Fruit fly (Drosophila melanogaster) Kc167 (cell line): ENCODE data around the gene CrebA.

Experiments used
- Myc ChIP-seq: fragments of >200 bp; optimal IDR thresholded peaks from 2 replicates; lab custom pipeline; 2017; ENCODE audit warnings: missing external identifiers
- Sin3A ChIP-seq: fragments of >200 bp; optimal IDR thresholded peaks from 2 replicates; lab custom pipeline; 2018; ENCODE audit warnings: missing external identifiers
- h ChIP-seq: fragments of >200 bp; optimal IDR thresholded peaks from 3 replicates; lab custom pipeline; 2018; ENCODE audit warnings: missing external identifiers
- insv ChIP-seq: fragments of >200 bp; optimal IDR thresholded peaks from 3 replicates; lab custom pipeline; 2018; ENCODE audit warnings: missing external identifiers
- psq ChIP-seq: fragments of >200 bp; optimal IDR thresholded peaks from 2 replicates; lab custom pipeline; 2017; ENCODE audit warnings: missing external identifiers
- ttk ChIP-seq: sonication (Bioruptor generic); optimal IDR thresholded peaks from 2 replicates; lab custom pipeline; 2017; ENCODE audit warnings: missing external identifiers

The CrebA gene

DNA sequence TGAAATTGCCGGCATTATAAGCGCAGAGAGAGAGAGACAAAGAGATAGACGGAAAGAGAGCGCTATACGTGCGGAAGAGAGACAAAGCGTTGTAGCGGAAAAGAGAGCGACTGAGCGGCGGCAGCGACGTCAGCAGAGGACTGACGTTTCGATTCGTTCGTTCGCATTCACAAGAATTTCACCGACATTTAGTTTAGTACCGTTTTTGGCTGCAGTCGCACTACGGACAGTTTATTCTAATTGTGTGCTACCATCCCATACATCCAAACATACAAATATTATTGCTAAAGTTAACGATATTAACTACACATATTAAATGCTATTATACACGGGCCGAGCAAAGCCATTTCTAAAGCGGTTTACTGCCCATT, at the start of gene CrebA:
Gene CrebA, plus strand, starts transcription at position 168 of the 371 bp plus-strand sequence.
- no peak for TF ChIP-seq h (lab: Kevin White, UChicago)
- TF ChIP-seq ttk, result no peak
- no peak for TF ChIP-seq Myc
- TF ChIP-seq Sin3A (lab: Kevin White, UChicago), result no peak
- no peak for TF ChIP-seq psq (lab: Kevin White, UChicago)
- no peak for TF ChIP-seq insv (lab: Kevin White, UChicago)

DNA sequence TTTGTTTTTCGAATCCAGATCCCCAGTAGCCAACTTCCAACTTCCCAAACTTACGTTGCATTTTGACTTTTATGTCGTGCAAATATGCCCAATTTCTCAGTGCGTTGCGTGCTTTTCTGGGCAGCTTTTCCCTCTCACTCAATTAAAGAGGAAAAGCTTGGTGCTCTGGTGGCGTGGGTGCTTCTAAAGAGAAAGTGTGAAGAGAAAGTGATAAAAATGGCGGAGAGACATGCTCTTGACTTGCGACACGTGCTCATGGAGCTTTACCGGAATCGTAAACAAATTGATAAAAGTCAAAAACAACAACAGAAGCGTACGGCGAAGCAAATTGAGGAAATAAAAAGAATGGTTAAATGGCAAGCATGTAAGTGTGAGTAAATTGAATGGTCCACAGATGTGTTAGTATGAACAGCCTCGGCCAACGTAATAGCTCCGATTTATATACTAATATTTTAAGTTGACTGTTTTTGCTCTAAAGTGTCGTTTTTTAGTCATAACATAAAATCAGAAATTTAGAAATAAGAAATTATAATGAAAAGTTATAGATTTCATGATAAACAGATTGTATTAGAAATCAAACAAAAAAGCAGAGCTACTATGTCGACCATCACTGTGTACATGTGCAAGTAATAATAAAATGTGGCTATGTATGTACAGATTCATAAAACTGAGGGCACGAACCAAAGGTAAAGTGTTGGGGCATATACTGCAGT, 41.2 kb upstream of the CrebA start:
- TF ChIP-seq h (lab: Kevin White, UChicago), result no peak

DNA sequence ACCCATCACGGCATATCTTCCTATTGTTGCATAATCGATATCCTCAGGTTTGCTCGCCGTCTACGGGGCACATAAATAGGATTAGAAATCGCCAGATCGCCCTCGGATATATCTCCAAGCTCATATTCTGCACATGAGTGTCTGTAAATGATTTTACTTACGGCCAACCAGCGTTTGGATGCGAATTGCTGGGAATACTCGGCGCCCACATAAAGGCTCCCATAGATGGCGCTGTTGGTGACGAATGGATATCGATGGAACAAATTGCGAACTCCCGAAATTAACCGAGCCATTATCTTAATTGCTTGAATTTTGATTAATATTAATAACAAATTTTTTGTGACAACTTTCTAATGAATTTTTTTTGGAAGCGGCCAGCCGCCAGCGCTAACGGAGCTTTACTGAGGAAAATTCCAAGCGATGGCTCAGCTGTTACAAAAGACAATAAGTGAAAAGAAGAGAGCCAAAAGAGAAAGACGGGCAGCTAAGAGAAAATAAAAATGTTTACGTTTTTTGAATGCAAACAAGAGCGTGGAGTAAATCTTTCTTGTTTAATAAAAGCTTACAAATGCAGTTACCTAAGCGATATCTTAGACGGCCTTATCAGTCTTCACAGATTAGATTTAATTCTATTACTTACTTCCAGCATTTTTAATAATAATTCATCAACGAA, 40.5 kb upstream of the CrebA start:
- TF ChIP-seq ttk (no peak), Sin3A (lab: Kevin White, UChicago) (no peak), psq (lab: Kevin White, UChicago) (no peak), insv (lab: Kevin White, UChicago) (no peak), Myc (no peak)

DNA sequence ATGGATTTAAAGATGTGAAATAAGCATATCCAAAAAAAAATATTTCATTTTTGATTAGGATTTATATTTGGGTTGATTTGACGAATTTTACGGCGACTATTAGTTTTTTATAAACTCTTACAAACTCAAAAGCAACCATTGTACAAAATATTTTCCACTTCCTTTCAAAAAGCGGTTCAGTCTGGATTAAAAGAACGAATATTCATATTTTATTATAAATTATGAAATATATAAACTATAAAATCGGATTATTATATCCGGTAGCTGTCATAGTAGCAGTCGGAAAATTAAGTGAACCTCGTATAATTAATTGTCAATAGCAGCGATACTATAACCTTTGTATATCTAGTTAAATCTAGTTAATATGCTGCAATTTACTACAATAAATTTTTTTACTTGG, 39.7 kb upstream of the CrebA start, which contains the start of gene CG12355:
Gene CG12355, minus strand, starts transcription at position 101 of the 400 bp plus-strand sequence.
- TF ChIP-seq h (lab: Kevin White, UChicago) (no peak), Myc (no peak), insv (lab: Kevin White, UChicago) (no peak), psq (lab: Kevin White, UChicago) (no peak), Sin3A (lab: Kevin White, UChicago) (no peak), ttk (no peak)

DNA sequence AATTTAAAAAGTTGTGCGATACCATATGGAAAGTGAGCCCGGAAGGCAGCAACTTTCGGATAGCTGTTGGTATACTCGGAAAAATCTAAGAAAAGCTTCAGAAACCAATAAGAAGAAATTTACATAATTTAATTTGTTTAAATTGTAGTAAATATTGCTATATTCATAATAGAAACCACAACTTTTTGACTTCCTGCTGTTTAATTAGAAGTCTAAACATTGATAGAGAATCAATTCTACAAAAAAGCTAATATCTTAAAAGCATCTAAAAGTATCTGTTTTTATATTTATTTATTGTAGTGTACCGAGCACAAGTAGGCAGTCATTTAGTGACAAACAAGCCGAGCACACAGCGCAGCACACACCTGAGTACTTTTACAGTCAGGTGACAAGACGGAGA, 38.9 kb upstream of the CrebA start, which contains the start of gene CG13455:
Gene CG13455, plus strand, starts transcription at position 301 of the 400 bp plus-strand sequence.
- TF ChIP-seq Sin3A (lab: Kevin White, UChicago) (no peak), Myc (no peak), ttk (no peak), insv (lab: Kevin White, UChicago) (no peak), h (lab: Kevin White, UChicago) (no peak), psq (lab: Kevin White, UChicago) (no peak)

DNA sequence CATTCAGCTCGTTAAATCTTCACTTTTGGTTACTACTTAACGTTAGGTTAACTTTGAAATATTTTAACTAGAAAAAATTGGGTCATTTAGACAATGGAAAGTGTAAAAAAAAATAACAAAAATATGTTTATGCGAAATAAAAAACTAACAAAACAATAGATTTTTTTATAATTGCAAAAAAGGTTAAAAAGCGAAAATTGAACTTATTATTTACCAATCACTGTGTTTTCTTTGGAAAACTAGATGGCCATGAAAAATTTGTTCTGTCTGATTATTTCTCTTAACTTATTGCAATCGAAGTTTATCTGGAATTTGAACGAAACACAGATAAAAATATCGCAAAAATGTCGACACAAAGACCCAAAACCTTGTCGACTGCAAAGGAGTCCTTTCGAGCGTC, 37.3 kb upstream of the CrebA start, which contains the start of gene CG7276:
Gene CG7276, plus strand, starts transcription at position 301 of the 400 bp plus-strand sequence.
- TF ChIP-seq Sin3A (lab: Kevin White, UChicago) (no peak), insv (lab: Kevin White, UChicago) (no peak), ttk (no peak), psq (lab: Kevin White, UChicago) (no peak), h (lab: Kevin White, UChicago) (no peak), Myc (no peak)

DNA sequence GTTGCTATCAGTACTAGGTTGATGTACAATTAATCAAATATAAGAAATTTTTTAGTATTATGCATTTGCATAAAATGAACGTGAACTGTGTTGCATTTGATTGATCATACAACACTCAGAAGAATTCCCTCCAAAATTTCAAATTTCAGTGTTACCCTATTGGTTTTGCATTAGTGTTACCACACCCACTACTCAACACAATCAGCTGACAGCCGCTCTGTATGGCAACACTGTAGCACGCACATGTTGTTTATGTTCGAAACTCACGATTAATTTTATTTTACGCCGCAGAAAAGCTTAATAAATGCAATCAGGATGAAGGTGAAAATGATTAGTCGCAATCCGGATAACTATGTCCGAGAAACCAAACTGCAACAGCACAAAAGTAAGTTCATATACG, 36.5 kb upstream of the CrebA start, which contains the start of gene CG7275:
Gene CG7275, plus strand, starts transcription at position 215 of the 400 bp plus-strand sequence.
- TF ChIP-seq psq (lab: Kevin White, UChicago), result no peak

DNA sequence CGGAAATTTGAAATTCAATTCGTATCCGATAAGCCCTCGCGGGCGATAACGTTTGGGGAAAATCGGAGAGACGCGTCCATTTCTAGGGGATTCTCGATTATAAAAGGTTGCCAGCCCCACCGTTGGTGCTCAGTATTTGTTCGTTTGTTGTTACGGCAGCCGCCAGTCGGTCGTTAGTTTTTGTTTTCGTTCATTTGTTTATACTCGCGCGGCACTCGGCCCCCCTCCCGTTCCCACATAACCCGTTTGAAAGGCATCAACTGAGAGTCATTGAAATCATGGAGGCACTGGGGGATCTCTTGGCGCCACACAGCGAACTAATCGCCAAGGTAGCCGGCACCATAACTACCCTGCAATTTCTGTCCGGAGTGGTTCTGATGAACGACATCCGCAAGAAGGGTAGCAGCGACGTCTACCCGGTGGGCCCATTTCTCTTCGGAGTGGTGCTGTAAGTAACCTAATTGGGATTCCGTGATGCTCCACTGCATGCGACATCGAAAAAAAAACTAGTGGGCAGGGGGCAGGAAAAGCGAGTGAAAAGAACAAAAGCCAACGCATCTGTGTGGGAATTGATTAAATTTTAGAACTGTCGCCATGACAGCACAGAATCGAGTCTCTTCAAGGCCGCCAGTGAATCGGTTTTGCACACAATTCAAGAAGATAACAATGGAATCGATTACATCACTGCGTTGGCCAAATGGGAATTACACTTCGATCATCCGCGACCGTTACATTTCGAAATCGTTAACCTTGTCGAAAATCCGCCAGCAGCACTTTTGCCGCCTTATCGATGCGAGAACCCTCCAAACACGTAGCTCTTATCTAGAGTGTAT, 34.2 kb upstream of the CrebA start, which contains the start of gene CG7272:
Gene CG7272, plus strand, starts transcription at position 126 of the 833 bp plus-strand sequence.
- TF ChIP-seq h (lab: Kevin White, UChicago) (no peak), insv (lab: Kevin White, UChicago) (no peak), Myc (no peak), ttk (no peak), Sin3A (lab: Kevin White, UChicago) (no peak), psq (lab: Kevin White, UChicago) (no peak)

DNA sequence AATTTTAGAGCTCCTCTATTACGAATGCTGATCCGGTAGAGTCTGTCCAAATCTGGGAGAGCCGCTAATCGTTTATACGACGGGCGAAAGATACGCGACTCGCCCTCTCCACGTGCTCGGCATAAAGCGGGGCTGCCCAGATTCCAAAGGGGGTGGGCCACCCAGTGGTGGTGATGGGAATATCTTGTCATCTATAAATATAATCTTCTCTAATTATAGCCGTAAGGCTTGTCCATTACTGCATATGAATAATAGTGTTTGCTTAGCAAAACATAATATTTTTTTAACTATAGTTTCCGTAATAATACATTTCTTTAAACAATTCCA, 33.6 kb upstream of the CrebA start:
- TF ChIP-seq insv (lab: Kevin White, UChicago), result no peak
- TF ChIP-seq Myc, result no peak
- TF ChIP-seq psq (lab: Kevin White, UChicago), result no peak
- TF ChIP-seq Sin3A (lab: Kevin White, UChicago), result no peak
- no peak for TF ChIP-seq h (lab: Kevin White, UChicago)
- no peak for TF ChIP-seq ttk

DNA sequence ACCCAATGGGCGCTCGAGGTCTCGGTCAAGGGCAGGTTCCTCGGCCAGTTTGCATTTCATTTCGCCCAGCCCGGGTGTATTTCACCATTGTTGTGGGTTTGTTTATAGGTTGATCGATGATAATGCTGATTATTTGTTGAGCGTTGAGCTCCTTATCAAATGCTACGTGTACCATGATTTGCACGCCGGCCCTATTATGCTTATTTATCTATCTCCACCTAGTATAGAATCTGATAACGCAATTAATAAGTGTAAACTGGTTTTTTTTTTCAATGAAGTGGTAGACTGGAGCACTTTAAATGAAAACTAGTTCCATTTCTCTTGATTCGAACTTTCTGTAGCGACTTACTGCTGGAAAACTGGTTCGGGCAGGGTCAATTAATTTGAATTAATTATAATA, 32.9 kb upstream of the CrebA start:
- TF ChIP-seq insv (lab: Kevin White, UChicago), result no peak
- no peak for TF ChIP-seq Sin3A (lab: Kevin White, UChicago)
- no peak for TF ChIP-seq ttk
- no peak for TF ChIP-seq h (lab: Kevin White, UChicago)
- TF ChIP-seq psq (lab: Kevin White, UChicago), result no peak
- TF ChIP-seq Myc, result no peak

DNA sequence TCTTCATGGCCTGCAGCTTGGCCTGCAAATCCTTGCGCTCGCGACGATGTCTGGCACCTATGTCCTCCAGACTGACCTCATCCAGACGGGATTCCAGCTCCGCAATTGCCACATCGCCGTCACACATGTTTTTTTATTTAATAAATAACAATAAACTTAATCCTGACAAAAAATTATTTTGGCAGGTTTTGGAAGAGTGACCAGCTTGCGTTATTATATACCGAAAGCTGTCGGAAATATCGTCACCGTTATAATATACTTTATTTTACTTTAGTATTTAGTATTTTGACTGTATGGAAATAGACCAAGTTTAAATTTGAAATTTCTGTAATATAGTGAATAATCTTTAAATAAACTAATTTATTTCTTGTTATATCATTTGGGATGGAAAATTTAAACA, 30.5 kb upstream of the CrebA start, which contains the start of gene CG7857:
Gene CG7857, minus strand, starts transcription at position 208 of the 400 bp plus-strand sequence.
- TF ChIP-seq insv (lab: Kevin White, UChicago), result no peak
- no peak for TF ChIP-seq Sin3A (lab: Kevin White, UChicago)
- TF ChIP-seq h (lab: Kevin White, UChicago), result no peak
- TF ChIP-seq psq (lab: Kevin White, UChicago), result no peak
- TF ChIP-seq Myc, result no peak
- TF ChIP-seq ttk, result no peak
